Worm (Caenorhabditis elegans) whole organism, L2 larva: ENCODE data around the gene tsp-20.

Experiments used
- R02D3.7 ChIP-seq: fragments of 150-350 bp; optimal IDR thresholded peaks from 2 replicates; lab custom pipeline; 2014; ENCODE audit warnings: missing biosample characterization, missing genetic modification characterization
- Y55F3AM.14 ChIP-seq: fragments of 200-800 bp; sonication (Bioruptor generic); optimal IDR thresholded peaks from 2 replicates; lab custom pipeline; 2018; ENCODE audit warnings: mild to moderate bottlenecking, missing genetic modification characterization, missing compliant biosample characterization
- ama-1 ChIP-seq: fragments of 150-350 bp; optimal IDR thresholded peaks from 2 replicates; lab custom pipeline; 2018; ENCODE audit warnings: inconsistent platforms
- blmp-1 ChIP-seq: sonication (generic microtip); optimal IDR thresholded peaks from 2 replicates; lab custom pipeline; 2017; ENCODE audit warnings: missing genetic modification characterization, mild to moderate bottlenecking, missing compliant biosample characterization, antibody characterized with exemption, moderate library complexity; ENCODE audit not compliant: insufficient read depth
- elt-3 ChIP-seq: sonication (generic microtip); optimal IDR thresholded peaks from 2 replicates; lab custom pipeline; 2017; ENCODE audit warnings: missing biosample characterization, missing genetic modification characterization
- lsy-2 ChIP-seq, 2 experiments: fragments of 150-350 bp in 1 of 2; sonication (generic microtip) in 1 of 2; optimal IDR thresholded peaks; 2 replicates each; lab custom pipeline; 2014 to 2017; ENCODE audit warnings: missing biosample characterization in 2 of 2, missing genetic modification characterization in 2 of 2
- nhr-129 ChIP-seq: fragments of 150-350 bp; optimal IDR thresholded peaks from 2 replicates; lab custom pipeline; 2014; ENCODE audit warnings: missing biosample characterization, missing genetic modification characterization
- sma-9 ChIP-seq, 2 experiments: fragments of 150-350 bp in 1 of 2; sonication (generic microtip) in 1 of 2; optimal IDR thresholded peaks; 2 replicates each; lab custom pipeline; 2014 to 2016; ENCODE audit warnings: missing genetic modification characterization in 2 of 2, mild to moderate bottlenecking in 1 of 2, missing biosample characterization in 1 of 2, missing compliant biosample characterization in 1 of 2, missing genetic modification reagents in 1 of 2, moderate library complexity in 1 of 2
- snpc-4 ChIP-seq: fragments of 150-350 bp; optimal IDR thresholded peaks from 2 replicates; lab custom pipeline; 2014; ENCODE audit warnings: missing biosample characterization, missing genetic modification characterization

DNA sequence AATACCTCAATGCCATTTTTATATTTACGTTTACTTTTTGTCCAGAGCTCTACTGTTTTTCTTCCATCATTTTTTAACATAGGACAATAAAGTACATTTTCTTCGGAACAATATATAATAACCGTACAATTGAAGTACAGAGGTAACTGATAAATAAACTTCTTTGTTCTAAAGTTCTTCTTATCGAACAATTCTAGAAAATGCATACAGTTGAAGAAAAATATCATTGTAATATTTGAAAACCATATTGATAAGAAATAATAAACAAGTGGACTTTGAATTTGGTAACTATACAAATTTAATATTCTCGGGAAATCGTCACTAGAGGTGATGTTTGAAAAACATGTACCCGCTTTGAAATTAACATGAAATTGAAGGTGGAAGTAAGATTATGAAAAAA is 37.2 kb downstream of the tsp-20 start:
- TF ChIP-seq Y55F3AM.14 (GFP tag; lab: Kevin White, UChicago) (no peak), blmp-1 (tag; lab: Kevin White, UChicago) (no peak), snpc-4 (no peak), sma-9 (GFP tag; optimal IDR thresholded peaks at IDR 0.05; lab: Kevin White, UChicago) (no peak), sma-9 (tag; optimal IDR thresholded peaks at IDR 0.05; lab: Kevin White, UChicago) (no peak), nhr-129 (tag; lab: Kevin White, UChicago) (no peak), R02D3.7 (no peak), ama-1 (no peak), lsy-2 (tag; optimal IDR thresholded peaks at IDR 0.05; lab: Kevin White, UChicago) (no peak), elt-3 (tag; lab: Kevin White, UChicago) (no peak)
